Worm (Caenorhabditis elegans): ENCODE results near the gene str-39.

str-39 gene

ce11 chrV:2880356-2880755 lies 655 bp upstream of the str-39 start:
- TF ChIP-seq F13H6.1 (tag; optimal IDR thresholded peaks at IDR 0.05) = no peak
- TF ChIP-seq ceh-34 (tag; optimal IDR thresholded peaks at IDR 0.05) = no peak
- TF ChIP-seq pros-1 (tag; optimal IDR thresholded peaks at IDR 0.05) = no peak
- TF ChIP-seq elt-2 (tag; optimal IDR thresholded peaks at IDR 0.05) = peak; percentile 26

- no peak for TF ChIP-seq ceh-9 (tag; optimal IDR thresholded peaks at IDR 0.05)
- TF ChIP-seq sdc-2 (tag; optimal IDR thresholded peaks at IDR 0.05) = no peak
- no peak for TF ChIP-seq tbx-2 (tag; optimal IDR thresholded peaks at IDR 0.05)
- TF ChIP-seq ceh-34 (tag; optimal IDR thresholded peaks at IDR 0.05) = no peak
- TF ChIP-seq sox-4 (tag; optimal IDR thresholded peaks at IDR 0.05) = no peak
- TF ChIP-seq unc-42 (tag; optimal IDR thresholded peaks at IDR 0.05) = no peak
- no peak for TF ChIP-seq ama-1 (optimal IDR thresholded peaks at IDR 0.05)
- no peak for TF ChIP-seq ceh-22 (tag; optimal IDR thresholded peaks at IDR 0.05)
- no peak for TF ChIP-seq pros-1 (tag; optimal IDR thresholded peaks at IDR 0.05)
- TF ChIP-seq ceh-24 (tag; optimal IDR thresholded peaks at IDR 0.05) = no peak
- TF ChIP-seq ceh-31 (tag; optimal IDR thresholded peaks at IDR 0.05) = no peak
- TF ChIP-seq lim-6 (tag; optimal IDR thresholded peaks at IDR 0.05) = no peak
- TF ChIP-seq ceh-48 (tag; optimal IDR thresholded peaks at IDR 0.05) = no peak
- no peak for TF ChIP-seq ceh-18 (tag; optimal IDR thresholded peaks at IDR 0.05)
- TF ChIP-seq nhr-232 (tag; optimal IDR thresholded peaks at IDR 0.05) = no peak
Measured at ce11 chrV:2877509-2877908, 2.2 kb downstream of the str-39 start, which contains the start of gene F37B4.10. F37B4.10 (minus strand) TSS chrV:2877609.

DNA sequence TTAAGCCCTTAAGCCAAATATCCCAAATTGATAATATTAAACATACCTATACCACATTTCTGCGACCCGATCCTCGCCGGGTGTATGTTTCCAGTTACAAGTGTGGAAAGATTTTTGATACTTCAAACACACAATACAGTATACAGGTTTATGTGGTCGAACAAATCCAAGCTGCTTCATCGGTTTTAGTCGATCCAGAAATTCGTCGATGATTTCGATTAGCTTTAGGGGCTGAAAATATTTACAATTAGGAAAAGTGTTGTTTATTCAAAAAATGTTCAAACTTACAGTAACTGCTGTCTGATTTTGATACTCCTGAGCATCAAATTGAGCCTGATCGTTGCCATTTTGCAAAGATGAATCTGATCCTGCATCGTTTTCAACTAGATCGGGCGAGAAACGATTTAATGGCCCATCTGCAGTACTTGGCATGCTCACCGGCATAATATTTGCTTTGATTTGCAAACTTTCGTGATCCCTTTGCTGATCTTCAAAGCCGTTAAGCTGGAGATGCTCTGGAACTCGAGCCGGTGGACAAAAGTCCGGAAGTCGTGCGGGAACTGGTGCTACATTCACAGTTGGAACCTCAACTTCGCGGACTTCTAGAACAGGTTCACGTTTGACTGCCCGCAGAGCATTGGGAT lies 3.4 kb downstream of the str-39 start:
- TF ChIP-seq ceh-30 (tag; optimal IDR thresholded peaks at IDR 0.05) = no peak
- TF ChIP-seq ceh-22 (tag; optimal IDR thresholded peaks at IDR 0.05) = no peak
- TF ChIP-seq zip-5 (tag; optimal IDR thresholded peaks at IDR 0.05) = no peak
- TF ChIP-seq pros-1 (tag; optimal IDR thresholded peaks at IDR 0.05) = no peak
- TF ChIP-seq hlh-30 (tag; optimal IDR thresholded peaks at IDR 0.05; ENCODE audit: insufficient read depth) = no peak
- TF ChIP-seq K09A11.1 (tag; optimal IDR thresholded peaks at IDR 0.05; ENCODE audit: insufficient read depth) = no peak
- no peak for TF ChIP-seq nhr-11 (tag; optimal IDR thresholded peaks at IDR 0.05)

- TF ChIP-seq mec-3 (tag; optimal IDR thresholded peaks at IDR 0.05; ENCODE audit: borderline replicate concordance) = no peak
Measured at ce11 chrV:2875422-2875821, 4.3 kb downstream of the str-39 start, which contains the start of gene folt-2. folt-2 (minus strand) TSS chrV:2875600.

- TF ChIP-seq F13H6.1 (tag; optimal IDR thresholded peaks at IDR 0.05) (no peak), lin-11 (tag; optimal IDR thresholded peaks at IDR 0.05) (no peak), pros-1 (tag; optimal IDR thresholded peaks at IDR 0.05) (no peak), dve-1 (tag; optimal IDR thresholded peaks at IDR 0.05) (no peak), ceh-19 (GFP tag; optimal IDR thresholded peaks at IDR 0.05) (no peak), ets-4 (tag; optimal IDR thresholded peaks at IDR 0.05) (no peak), ztf-16 (tag; optimal IDR thresholded peaks at IDR 0.05) (no peak), ceh-24 (tag; optimal IDR thresholded peaks at IDR 0.05) (no peak), nhr-232 (tag; optimal IDR thresholded peaks at IDR 0.05) (no peak), hlh-8 (tag; optimal IDR thresholded peaks at IDR 0.05) (no peak), ceh-48 (tag; optimal IDR thresholded peaks at IDR 0.05) (no peak), unc-42 (tag; optimal IDR thresholded peaks at IDR 0.05) (no peak)
Measured at ce11 chrV:2872947-2873346, 6.8 kb downstream of the str-39 start.

ce11 chrV:2871754-2872504 lies 7.8 kb downstream of the str-39 start:
- TF ChIP-seq sox-4 (tag; optimal IDR thresholded peaks at IDR 0.05) (no peak), ceh-6 (GFP tag; optimal IDR thresholded peaks at IDR 0.05) (no peak), ceh-34 (tag; optimal IDR thresholded peaks at IDR 0.05) (no peak), ceh-19 (GFP tag; optimal IDR thresholded peaks at IDR 0.05) (no peak), zip-5 (tag; optimal IDR thresholded peaks at IDR 0.05) (no peak), K02D7.2 (tag; optimal IDR thresholded peaks at IDR 0.05) (no peak), ceh-22 (tag; optimal IDR thresholded peaks at IDR 0.05) (no peak), pag-3 (tag; optimal IDR thresholded peaks at IDR 0.05; ENCODE audit: borderline replicate concordance) (no peak), tbx-2 (tag; optimal IDR thresholded peaks at IDR 0.05) (no peak), unc-42 (tag; optimal IDR thresholded peaks at IDR 0.05) (no peak), hlh-30 (tag; optimal IDR thresholded peaks at IDR 0.05; ENCODE audit: insufficient read depth) (no peak)
